Worm (Caenorhabditis elegans): Measurements from ENCODE around the gene T28D6.4.

- TF ChIP-seq ztf-23 (GFP tag; IDR thresholded peaks at IDR 0.05) (no peak), tab-1 (GFP tag; IDR thresholded peaks at IDR 0.05) (no peak), flt-1 (GFP tag; IDR thresholded peaks at IDR 0.05) (no peak)
Measured at ce11 chrIII:11360156-11360555, at the start of gene T28D6.4.
